Fruit fly (Drosophila melanogaster): ENCODE results near the gene CG4259.

The CG4259 gene

DNA sequence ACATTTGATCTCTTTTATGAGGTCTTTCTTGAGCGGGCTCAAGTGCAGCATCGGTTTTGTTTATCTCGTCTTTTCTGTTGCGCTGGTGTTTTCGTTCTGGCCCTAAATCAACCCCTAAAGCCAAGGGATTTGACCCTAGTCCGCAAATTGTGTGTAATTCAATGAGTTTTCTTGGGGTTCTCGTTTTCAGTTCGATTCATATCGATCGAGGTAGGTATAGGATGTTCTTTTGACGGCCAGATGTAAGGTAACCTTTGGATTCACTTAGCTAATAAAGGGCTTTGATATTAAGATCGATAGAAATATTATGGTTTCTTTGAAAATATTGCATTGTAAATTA, 36.2 kb upstream of the CG4259 start:
- TF ChIP-seq Dfd (GFP tag; optimal IDR thresholded peaks at IDR 0.05), result no peak
- TF ChIP-seq fru (GFP tag; optimal IDR thresholded peaks at IDR 0.05), result no peak
- no peak for TF ChIP-seq usp (GFP tag; optimal IDR thresholded peaks at IDR 0.05)
- TF ChIP-seq Abd-B (GFP tag; optimal IDR thresholded peaks at IDR 0.05), result no peak
- TF ChIP-seq dmrt93B (GFP tag; optimal IDR thresholded peaks at IDR 0.05), result no peak
- no peak for TF ChIP-seq OdsH (GFP tag; optimal IDR thresholded peaks at IDR 0.05)
- no peak for TF ChIP-seq Hr83 (GFP tag; optimal IDR thresholded peaks at IDR 0.05; ENCODE audit: poor library complexity, severe bottlenecking)

DNA sequence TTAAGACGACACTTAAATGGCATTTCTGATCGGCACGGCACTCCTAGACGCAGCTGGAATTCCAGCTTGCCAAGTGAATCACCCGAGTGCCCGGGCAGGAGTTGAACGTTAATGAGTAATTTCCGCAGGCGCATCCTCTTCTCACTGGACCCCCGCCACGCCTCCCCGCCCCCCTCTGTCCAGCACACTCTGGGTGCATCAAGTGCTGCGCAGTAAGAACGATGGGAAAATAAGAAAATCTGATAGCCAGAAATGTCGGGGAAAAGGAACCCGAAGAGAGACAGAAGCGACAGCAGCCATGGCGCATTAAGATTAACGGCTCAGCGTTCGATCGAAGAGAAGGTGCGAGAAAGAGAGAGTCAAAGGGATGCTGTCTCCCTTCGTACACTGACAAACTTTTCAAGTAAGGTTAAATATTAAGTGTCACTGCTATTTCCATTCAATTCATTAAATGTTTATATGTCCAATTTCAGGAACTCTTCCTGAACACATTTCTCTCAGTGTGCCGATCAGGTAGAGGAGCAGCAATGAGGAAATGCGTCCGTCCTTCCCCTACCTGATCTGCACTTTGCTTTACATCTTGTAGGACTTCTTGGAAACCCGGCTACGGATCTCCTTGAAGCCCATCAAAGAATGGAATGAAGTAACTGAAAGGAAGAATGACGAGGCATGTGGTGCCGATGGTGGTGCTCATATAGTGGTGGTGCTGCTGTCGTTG, 35.6 kb upstream of the CG4259 start:
- no peak for TF ChIP-seq Dif (GFP tag; optimal IDR thresholded peaks at IDR 0.05; ENCODE audit: partially characterized antibody)
- peak; percentile 84 for TF ChIP-seq dmrt93B (GFP tag; optimal IDR thresholded peaks at IDR 0.05)
- no peak for TF ChIP-seq dl (GFP tag; optimal IDR thresholded peaks at IDR 0.05; ENCODE audit: insufficient read depth in 1 of 2, partially characterized antibody in 2 of 2)
- TF ChIP-seq Vsx2 (GFP tag; optimal IDR thresholded peaks at IDR 0.05; ENCODE audit: partially characterized antibody), result no peak
- TF ChIP-seq lola (GFP tag; optimal IDR thresholded peaks at IDR 0.05), result no peak
- TF ChIP-seq usp (GFP tag; optimal IDR thresholded peaks at IDR 0.05), result no peak
- peak; percentile 15 for TF ChIP-seq dsf (GFP tag; optimal IDR thresholded peaks at IDR 0.05; ENCODE audit: borderline replicate concordance)
- TF ChIP-seq CrebA (GFP tag; optimal IDR thresholded peaks at IDR 0.05; ENCODE audit: borderline replicate concordance), result peak; percentile 68
- TF ChIP-seq jim (GFP tag; optimal IDR thresholded peaks at IDR 0.05), result no peak
- peak; percentile 88 for TF ChIP-seq CG32264 (GFP tag; optimal IDR thresholded peaks at IDR 0.05)
- TF ChIP-seq CG9705 (GFP tag; optimal IDR thresholded peaks at IDR 0.05), result peak; percentile 87
- peak; percentile 90 for TF ChIP-seq Sp1 (GFP tag; optimal IDR thresholded peaks at IDR 0.05)
- TF ChIP-seq OdsH (GFP tag; optimal IDR thresholded peaks at IDR 0.05), result peak; percentile 90
- TF ChIP-seq brk (GFP tag; optimal IDR thresholded peaks at IDR 0.05), result peak; percentile 89
- peak; percentile 85 for TF ChIP-seq sage (GFP tag; optimal IDR thresholded peaks at IDR 0.05)
- TF ChIP-seq N (GFP tag; optimal IDR thresholded peaks at IDR 0.05), result no peak
- TF ChIP-seq rgr (GFP tag; optimal IDR thresholded peaks at IDR 0.05), result peak; percentile 95
- peak; percentile 92 for TF ChIP-seq br (GFP tag; optimal IDR thresholded peaks at IDR 0.05)
- TF ChIP-seq foxo (GFP tag; optimal IDR thresholded peaks at IDR 0.05), result peak; percentile 71 to 97
- TF ChIP-seq tai (GFP tag; optimal IDR thresholded peaks at IDR 0.05), result peak; percentile 88
- TF ChIP-seq Hr83 (GFP tag; optimal IDR thresholded peaks at IDR 0.05; ENCODE audit: poor library complexity, severe bottlenecking), result peak; percentile 41
- TF ChIP-seq Dfd (GFP tag; optimal IDR thresholded peaks at IDR 0.05), result peak; percentile 57
- TF ChIP-seq Jra (GFP tag; optimal IDR thresholded peaks at IDR 0.05), result peak; percentile 74
- TF ChIP-seq Rel (GFP tag; optimal IDR thresholded peaks at IDR 0.05), result peak; percentile 92
- TF ChIP-seq Rel (tag; optimal IDR thresholded peaks at IDR 0.05), result peak; percentile 63
- no peak for TF ChIP-seq Myc (optimal IDR thresholded peaks at IDR 0.05)
- TF ChIP-seq HLH106 (tag; optimal IDR thresholded peaks at IDR 0.05), result peak; percentile 94
- TF ChIP-seq fru (GFP tag; optimal IDR thresholded peaks at IDR 0.05), result peak; percentile 97
- peak; percentile 54 for TF ChIP-seq sv (GFP tag; optimal IDR thresholded peaks at IDR 0.05)
- no peak for TF ChIP-seq Hr78 (GFP tag; optimal IDR thresholded peaks at IDR 0.05)
- TF ChIP-seq ey (GFP tag; optimal IDR thresholded peaks at IDR 0.05), result peak; percentile 96
- peak; percentile 97 for TF ChIP-seq woc (GFP tag; optimal IDR thresholded peaks at IDR 0.05)
- TF ChIP-seq pan (optimal IDR thresholded peaks at IDR 0.05), result no peak
- no peak for TF ChIP-seq Abd-B (GFP tag; optimal IDR thresholded peaks at IDR 0.05)
- TF ChIP-seq h (GFP tag; optimal IDR thresholded peaks at IDR 0.05), result peak; percentile 97
- peak; percentile 94 for TF ChIP-seq Hnf4 (GFP tag; optimal IDR thresholded peaks at IDR 0.05)
- TF ChIP-seq psq (GFP tag; optimal IDR thresholded peaks at IDR 0.05), result peak; percentile 98
- peak; percentile 38 for TF ChIP-seq Mio (GFP tag; optimal IDR thresholded peaks at IDR 0.05)
- no peak for TF ChIP-seq GATAd (GFP tag; optimal IDR thresholded peaks at IDR 0.05)

Measured in whole organism, wandering third instar larva.